Worm (Caenorhabditis elegans): ENCODE measurements around the gene srd-7.

- no peak for TF ChIP-seq flt-1 (GFP tag; IDR thresholded peaks at IDR 0.05)
- TF ChIP-seq klf-2 (GFP tag; conservative IDR thresholded peaks at IDR 0.05): no peak
- no peak for TF ChIP-seq ztf-23 (GFP tag; IDR thresholded peaks at IDR 0.05)
- no peak for TF ChIP-seq cog-1 (tag; optimal IDR thresholded peaks at IDR 0.05)
- TF ChIP-seq tab-1 (GFP tag; IDR thresholded peaks at IDR 0.05): no peak
- TF ChIP-seq T22C8.4 (GFP tag; IDR thresholded peaks at IDR 0.05): no peak
- TF ChIP-seq med-1 (GFP tag; optimal IDR thresholded peaks at IDR 0.05; ENCODE audit: insufficient read depth): no peak
Observed at ce11 chrIV:10766071-10766470, 20.6 kb downstream of the srd-7 start.
